Fruit fly (Drosophila melanogaster) whole organism, adult: Measurements from ENCODE around the gene CG16782.

Experiments used
- CG11617 ChIP-seq: fragments of 200-800 bp; sonication (Bioruptor generic); optimal IDR thresholded peaks from 2 replicates; lab custom pipeline; 2017; ENCODE audit warnings: mild to moderate bottlenecking, missing biosample characterization, missing genetic modification reagents, missing genetic modification characterization
- CG12768 ChIP-seq: fragments of 200-800 bp; sonication (Bioruptor generic); optimal IDR thresholded peaks from 2 replicates; lab custom pipeline; 2017; ENCODE audit warnings: missing biosample characterization, missing genetic modification characterization, mild to moderate bottlenecking, moderate library complexity, missing genetic modification reagents
- CG14711 ChIP-seq: fragments of 200-800 bp; sonication (Bioruptor generic); optimal IDR thresholded peaks from 2 replicates; lab custom pipeline; 2018; ENCODE audit warnings: missing biosample characterization, mild to moderate bottlenecking, missing genetic modification characterization, moderate library complexity
- CG1620 ChIP-seq: fragments of 200-800 bp; sonication (Bioruptor generic); optimal IDR thresholded peaks from 2 replicates; lab custom pipeline; 2016; ENCODE audit warnings: missing biosample characterization, missing genetic modification characterization
- CG33017 ChIP-seq: fragments of 200-800 bp; sonication (Bioruptor generic); optimal IDR thresholded peaks from 2 replicates; lab custom pipeline; 2018; ENCODE audit warnings: missing biosample characterization, mild to moderate bottlenecking, missing genetic modification characterization, moderate library complexity
- CG5204 ChIP-seq: fragments of 200-800 bp; sonication (Bioruptor generic); optimal IDR thresholded peaks from 2 replicates; lab custom pipeline; 2016; ENCODE audit warnings: missing biosample characterization, missing genetic modification characterization
- CG7045 ChIP-seq: fragments of 200-800 bp; sonication (Bioruptor generic); optimal IDR thresholded peaks from 2 replicates; lab custom pipeline; 2017; ENCODE audit warnings: missing biosample characterization, mild to moderate bottlenecking, missing genetic modification characterization
- CG7101 ChIP-seq: fragments of 200-800 bp; sonication (Bioruptor generic); optimal IDR thresholded peaks from 2 replicates; lab custom pipeline; 2018; ENCODE audit warnings: missing biosample characterization, mild to moderate bottlenecking, missing genetic modification characterization, moderate library complexity
- Clk ChIP-seq: fragments of 200-800 bp; sonication (Bioruptor generic); optimal IDR thresholded peaks from 2 replicates; lab custom pipeline; 2017; ENCODE audit warnings: missing biosample characterization, missing genetic modification characterization
- Crg-1 ChIP-seq: fragments of 200-800 bp; sonication (Bioruptor generic); optimal IDR thresholded peaks from 2 replicates; lab custom pipeline; 2016; ENCODE audit warnings: missing biosample characterization, missing genetic modification characterization
- Hr96 ChIP-seq: fragments of 200-800 bp; sonication (Bioruptor generic); optimal IDR thresholded peaks from 2 replicates; lab custom pipeline; 2016; ENCODE audit warnings: missing biosample characterization, missing genetic modification characterization
- Mnt ChIP-seq: fragments of 200-800 bp; sonication (Bioruptor generic); optimal IDR thresholded peaks from 2 replicates; lab custom pipeline; 2016; ENCODE audit warnings: missing biosample characterization, mild to moderate bottlenecking, missing genetic modification characterization
- bab1 ChIP-seq: fragments of 200-800 bp; sonication (Bioruptor generic); optimal IDR thresholded peaks from 3 replicates; lab custom pipeline; 2019; ENCODE audit warnings: missing biosample characterization, mild to moderate bottlenecking, missing genetic modification characterization, moderate library complexity
- cic ChIP-seq: fragments of 200-800 bp; sonication (Bioruptor generic); optimal IDR thresholded peaks from 2 replicates; lab custom pipeline; 2017; ENCODE audit warnings: missing biosample characterization, mild to moderate bottlenecking, missing genetic modification characterization, moderate library complexity
- cnc ChIP-seq, 2 experiments: fragments of >200 bp; optimal IDR thresholded peaks; 2 replicates each; lab custom pipeline; 2017
- kay ChIP-seq: fragments of 200-800 bp; sonication (Bioruptor generic); peaks from one replicate; lab custom pipeline; 2016; ENCODE audit warnings: missing biosample characterization, missing genetic modification characterization, borderline replicate concordance
- ovo ChIP-seq: fragments of 200-800 bp; sonication (Bioruptor generic); optimal IDR thresholded peaks from 2 replicates; lab custom pipeline; 2016; ENCODE audit warnings: missing biosample characterization, missing genetic modification characterization
- pad ChIP-seq: fragments of 200-800 bp; sonication (Bioruptor generic); optimal IDR thresholded peaks from 3 replicates; lab custom pipeline; 2017; ENCODE audit warnings: missing biosample characterization, missing genetic modification characterization, mild to moderate bottlenecking, moderate library complexity, missing genetic modification reagents
- tj ChIP-seq: fragments of 200-800 bp; sonication (Bioruptor generic); optimal IDR thresholded peaks from 3 replicates; lab custom pipeline; 2017; ENCODE audit warnings: missing biosample characterization, mild to moderate bottlenecking, missing genetic modification characterization, moderate library complexity
- toe ChIP-seq: fragments of 200-800 bp; sonication (Bioruptor generic); optimal IDR thresholded peaks from 2 replicates; lab custom pipeline; 2016; ENCODE audit warnings: missing biosample characterization, missing genetic modification characterization

The CG16782 gene

DNA sequence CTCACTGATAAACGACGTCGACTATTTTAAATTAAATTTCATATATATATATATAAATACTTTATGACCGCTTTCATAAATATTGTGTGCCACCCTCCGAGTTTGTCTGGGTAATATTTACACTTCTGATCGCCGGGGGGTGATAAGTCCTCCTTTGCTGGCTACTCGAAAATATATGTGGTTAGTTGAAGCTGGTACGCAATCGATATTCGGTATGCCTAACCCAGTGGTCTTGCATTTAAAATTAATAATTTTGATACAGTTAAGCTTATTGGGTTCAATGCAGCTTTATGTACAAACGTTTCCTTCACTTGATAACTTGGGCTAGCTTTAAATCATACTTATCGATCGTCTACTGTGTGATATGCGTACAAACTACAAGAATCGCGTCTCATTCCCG, 30.1 kb downstream of the CG16782 start:
- TF ChIP-seq Clk (GFP tag; lab: Kevin White, UChicago), result no peak
- no peak for TF ChIP-seq cnc (optimal IDR thresholded peaks at IDR 0.05; lab: Kevin White, UChicago)
- no peak for TF ChIP-seq kay (GFP tag; lab: Kevin White, UChicago)
- TF ChIP-seq CG33017 (tag; lab: Kevin White, UChicago), result no peak
- no peak for TF ChIP-seq CG11617 (GFP tag; lab: Kevin White, UChicago)
- no peak for TF ChIP-seq CG7045 (GFP tag; lab: Kevin White, UChicago)
- TF ChIP-seq CG5204 (GFP tag; lab: Kevin White, UChicago), result no peak
- TF ChIP-seq Mnt (GFP tag; lab: Kevin White, UChicago), result no peak
- TF ChIP-seq CG1620 (GFP tag; lab: Kevin White, UChicago), result no peak
- no peak for TF ChIP-seq pad (GFP tag; lab: Kevin White, UChicago)
- TF ChIP-seq CG14711 (tag; lab: Kevin White, UChicago), result no peak
- no peak for TF ChIP-seq CG7101 (tag; lab: Kevin White, UChicago)
- no peak for TF ChIP-seq bab1
- no peak for TF ChIP-seq cic (GFP tag; lab: Kevin White, UChicago)
- no peak for TF ChIP-seq Hr96
- no peak for TF ChIP-seq toe (GFP tag; lab: Kevin White, UChicago)
- TF ChIP-seq CG12768 (GFP tag; lab: Kevin White, UChicago), result no peak
- TF ChIP-seq ovo (GFP tag; lab: Kevin White, UChicago), result no peak
- no peak for TF ChIP-seq tj (GFP tag; lab: Kevin White, UChicago)

DNA sequence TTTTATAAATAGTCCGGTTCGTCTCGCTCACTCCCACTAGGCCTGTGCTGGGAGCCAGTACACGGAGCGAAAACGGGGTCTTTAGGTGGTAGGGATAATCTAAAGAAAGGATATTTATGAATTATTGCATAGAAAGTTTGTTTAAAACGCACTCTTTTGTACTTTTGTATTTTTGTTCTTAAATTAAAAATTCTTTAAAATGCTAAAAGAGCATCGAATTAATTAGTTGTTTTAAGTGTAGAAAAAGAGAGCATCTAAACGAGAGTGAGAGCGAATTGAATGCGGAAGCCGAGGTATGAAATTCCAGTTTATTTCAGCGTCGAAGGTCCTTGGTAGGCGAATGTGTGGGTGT, 32.5 kb downstream of the CG16782 start:
- TF ChIP-seq pad (GFP tag; lab: Kevin White, UChicago) (no peak), toe (GFP tag; lab: Kevin White, UChicago) (no peak), kay (GFP tag; lab: Kevin White, UChicago) (peak; percentile 29), CG11617 (GFP tag; lab: Kevin White, UChicago) (no peak), CG7045 (GFP tag; lab: Kevin White, UChicago) (no peak), tj (GFP tag; lab: Kevin White, UChicago) (no peak), Mnt (GFP tag; lab: Kevin White, UChicago) (peak; percentile 12), Hr96 (peak; percentile 40), Clk (GFP tag; lab: Kevin White, UChicago) (no peak), CG1620 (GFP tag; lab: Kevin White, UChicago) (no peak), cic (GFP tag; lab: Kevin White, UChicago) (no peak), CG5204 (GFP tag; lab: Kevin White, UChicago) (peak; percentile 40), CG14711 (tag; lab: Kevin White, UChicago) (peak; percentile 34), bab1 (peak; percentile 84), CG7101 (tag; lab: Kevin White, UChicago) (peak; percentile 66), Crg-1 (GFP tag; lab: Kevin White, UChicago) (no peak), CG33017 (tag; lab: Kevin White, UChicago) (peak; percentile 23), cnc (optimal IDR thresholded peaks at IDR 0.05; lab: Kevin White, UChicago) (no peak), CG12768 (GFP tag; lab: Kevin White, UChicago) (no peak), ovo (GFP tag; lab: Kevin White, UChicago) (no peak)

DNA sequence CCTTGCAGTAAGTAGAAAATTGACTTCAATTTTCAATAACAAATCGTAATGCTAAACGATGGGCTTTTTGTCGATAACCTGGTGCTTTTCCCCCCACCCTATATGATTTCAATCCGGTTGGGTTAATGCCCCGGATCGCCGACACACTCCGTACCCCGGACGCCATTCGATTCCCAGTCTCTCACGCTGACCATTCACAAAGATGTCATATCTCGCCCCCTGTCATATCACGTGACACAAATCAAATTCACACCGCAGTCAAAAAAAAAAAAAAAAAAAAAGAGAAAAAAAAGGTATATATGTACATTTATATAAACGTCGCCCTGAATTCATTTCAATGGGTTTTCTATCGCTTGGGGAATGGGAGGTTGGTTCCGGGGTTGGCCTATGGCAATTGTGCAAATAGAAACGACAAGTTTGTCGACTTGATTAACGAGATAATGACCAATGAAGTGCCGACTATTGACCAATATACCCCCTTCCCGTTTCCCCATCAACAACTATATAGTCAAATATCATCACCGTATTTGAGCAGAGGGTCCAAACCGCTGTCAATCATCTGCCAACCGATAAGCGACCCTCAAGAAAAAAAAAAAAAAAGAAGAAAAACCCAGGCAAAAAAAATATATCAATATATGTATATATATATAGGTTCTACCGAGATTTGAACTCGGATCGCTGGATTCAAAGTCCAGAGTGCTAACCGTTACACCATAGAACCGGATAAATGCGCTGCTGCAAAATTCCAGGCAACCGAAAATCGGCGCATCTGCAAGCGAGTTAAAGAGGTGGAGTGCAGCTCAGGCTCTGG, 33.0 kb downstream of the CG16782 start:
- TF ChIP-seq Clk (GFP tag; lab: Kevin White, UChicago), result no peak
- no peak for TF ChIP-seq toe (GFP tag; lab: Kevin White, UChicago)
- TF ChIP-seq tj (GFP tag; lab: Kevin White, UChicago), result no peak
- TF ChIP-seq kay (GFP tag; lab: Kevin White, UChicago), result peak; percentile 11
- TF ChIP-seq Hr96, result no peak
- no peak for TF ChIP-seq cnc (optimal IDR thresholded peaks at IDR 0.05; lab: Kevin White, UChicago)
- no peak for TF ChIP-seq bab1
- TF ChIP-seq CG7101 (tag; lab: Kevin White, UChicago), result no peak
- no peak for TF ChIP-seq Mnt (GFP tag; lab: Kevin White, UChicago)
- TF ChIP-seq CG5204 (GFP tag; lab: Kevin White, UChicago), result no peak
- TF ChIP-seq Crg-1 (GFP tag; lab: Kevin White, UChicago), result no peak
- TF ChIP-seq CG11617 (GFP tag; lab: Kevin White, UChicago), result no peak
- TF ChIP-seq CG1620 (GFP tag; lab: Kevin White, UChicago), result no peak
- no peak for TF ChIP-seq CG14711 (tag; lab: Kevin White, UChicago)
- TF ChIP-seq cic (GFP tag; lab: Kevin White, UChicago), result peak; percentile 45
- TF ChIP-seq ovo (GFP tag; lab: Kevin White, UChicago), result peak; percentile 31
- TF ChIP-seq CG12768 (GFP tag; lab: Kevin White, UChicago), result no peak
- TF ChIP-seq pad (GFP tag; lab: Kevin White, UChicago), result no peak

DNA sequence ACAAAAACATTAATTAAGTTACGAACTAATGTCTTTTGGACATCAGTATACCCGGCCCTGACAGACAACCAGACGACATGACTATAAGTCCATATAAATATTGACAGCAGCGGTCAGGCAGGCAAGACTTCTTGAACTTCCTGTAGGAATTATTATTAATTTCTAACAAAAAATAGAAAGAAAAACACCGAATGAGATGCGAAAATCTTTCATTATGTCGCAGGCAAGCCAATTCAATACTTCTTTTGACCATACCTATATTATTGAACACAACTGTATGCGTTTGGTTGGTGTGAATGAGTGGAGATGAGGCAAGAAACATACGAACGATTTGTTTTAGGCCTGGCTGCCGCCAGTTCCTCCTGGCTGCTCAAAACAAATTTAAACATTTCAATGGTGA, 35.1 kb downstream of the CG16782 start:
- TF ChIP-seq CG7045 (GFP tag; lab: Kevin White, UChicago) (no peak), Mnt (GFP tag; lab: Kevin White, UChicago) (no peak), pad (GFP tag; lab: Kevin White, UChicago) (no peak), cic (GFP tag; lab: Kevin White, UChicago) (no peak), CG7101 (tag; lab: Kevin White, UChicago) (no peak), CG14711 (tag; lab: Kevin White, UChicago) (no peak), CG1620 (GFP tag; lab: Kevin White, UChicago) (no peak), toe (GFP tag; lab: Kevin White, UChicago) (no peak), bab1 (no peak), Clk (GFP tag; lab: Kevin White, UChicago) (no peak), ovo (GFP tag; lab: Kevin White, UChicago) (no peak), CG33017 (tag; lab: Kevin White, UChicago) (no peak), cnc (optimal IDR thresholded peaks at IDR 0.05; lab: Kevin White, UChicago) (no peak), kay (GFP tag; lab: Kevin White, UChicago) (no peak), CG12768 (GFP tag; lab: Kevin White, UChicago) (no peak), tj (GFP tag; lab: Kevin White, UChicago) (no peak), CG11617 (GFP tag; lab: Kevin White, UChicago) (no peak), Hr96 (no peak), Crg-1 (GFP tag; lab: Kevin White, UChicago) (no peak)
